Fruit fly (Drosophila melanogaster) whole organism, prepupa: Measurements from ENCODE around the gene CG12279.

Source experiments
- Blimp-1 ChIP-seq: fragments of 200-800 bp; sonication (Bioruptor generic); optimal IDR thresholded peaks from 3 replicates; lab custom pipeline; 2017; ENCODE audit warnings: missing biosample characterization, missing genetic modification characterization, mild to moderate bottlenecking, moderate library complexity, missing genetic modification reagents
- CG10631 ChIP-seq: fragments of 200-800 bp; sonication (Bioruptor generic); optimal IDR thresholded peaks from 2 replicates; lab custom pipeline; 2016; ENCODE audit warnings: missing biosample characterization, missing genetic modification characterization
- CG11294 ChIP-seq: fragments of 200-800 bp; sonication (Bioruptor generic); IDR thresholded peaks from 2 replicates; pipeline ENCODE4 v1.3.6; 2022; ENCODE audit warnings: missing biosample characterization, missing genetic modification characterization
- CG11762 ChIP-seq: fragments of 200-800 bp; sonication (Bioruptor generic); optimal IDR thresholded peaks from 3 replicates; lab custom pipeline; 2016; ENCODE audit warnings: missing biosample characterization, missing genetic modification characterization; ENCODE audit not compliant: insufficient read depth
- CG11902 ChIP-seq: fragments of 200-800 bp; sonication (Bioruptor generic); optimal IDR thresholded peaks from 3 replicates; lab custom pipeline; 2016; ENCODE audit warnings: missing biosample characterization, missing genetic modification characterization
- CG15336 ChIP-seq: fragments of 200-800 bp; sonication (Bioruptor generic); IDR thresholded peaks from 2 replicates; pipeline ENCODE4 v1.3.6; 2022; ENCODE audit warnings: missing biosample characterization, missing genetic modification characterization
- CG1621 ChIP-seq: fragments of 200-800 bp; sonication (Bioruptor generic); optimal IDR thresholded peaks from 3 replicates; lab custom pipeline; 2018; ENCODE audit warnings: missing biosample characterization, mild to moderate bottlenecking, missing genetic modification characterization
- CG16779 ChIP-seq: fragments of 200-800 bp; sonication (Bioruptor generic); optimal IDR thresholded peaks from 3 replicates; lab custom pipeline; 2017; ENCODE audit warnings: missing biosample characterization, mild to moderate bottlenecking, missing genetic modification characterization
- CG3032 ChIP-seq: fragments of 200-800 bp; optimal IDR thresholded peaks from 2 replicates; lab custom pipeline; 2019; ENCODE audit warnings: missing biosample characterization, mild to moderate bottlenecking, missing genetic modification characterization, moderate library complexity
- CG34406 ChIP-seq: fragments of 200-800 bp; sonication (Bioruptor generic); optimal IDR thresholded peaks from 3 replicates; lab custom pipeline; 2016; ENCODE audit warnings: missing biosample characterization, missing genetic modification characterization
- CG3919 ChIP-seq: fragments of 200-800 bp; sonication (Bioruptor generic); optimal IDR thresholded peaks from 3 replicates; lab custom pipeline; 2016; ENCODE audit warnings: missing biosample characterization, missing genetic modification characterization
- CG4318 ChIP-seq: fragments of 200-800 bp; sonication (Bioruptor generic); optimal IDR thresholded peaks from 3 replicates; lab custom pipeline; 2017; ENCODE audit warnings: missing biosample characterization, mild to moderate bottlenecking, missing genetic modification characterization
- CG6163 ChIP-seq: fragments of 200-800 bp; sonication (Bioruptor generic); IDR thresholded peaks from 3 replicates; pipeline ENCODE4 v1.3.6; 2022; ENCODE audit warnings: missing biosample characterization, missing genetic modification characterization
- CG6276 ChIP-seq: fragments of 200-800 bp; sonication (Bioruptor generic); optimal IDR thresholded peaks from 2 replicates; lab custom pipeline; 2017; ENCODE audit warnings: missing biosample characterization, mild to moderate bottlenecking, missing genetic modification characterization
- CG6808 ChIP-seq: fragments of 200-800 bp; sonication (Bioruptor generic); optimal IDR thresholded peaks from 3 replicates; lab custom pipeline; 2017; ENCODE audit warnings: missing biosample characterization, missing genetic modification characterization, mild to moderate bottlenecking, moderate library complexity, missing genetic modification reagents
- CG6854 ChIP-seq: fragments of 200-800 bp; sonication (Bioruptor generic); optimal IDR thresholded peaks from 2 replicates; lab custom pipeline; 2017; ENCODE audit warnings: missing biosample characterization, mild to moderate bottlenecking, missing genetic modification characterization
- CG7368 ChIP-seq: fragments of 200-800 bp; sonication (Bioruptor generic); optimal IDR thresholded peaks from 3 replicates; lab custom pipeline; 2016; ENCODE audit warnings: missing biosample characterization, missing genetic modification characterization
- CG8119 ChIP-seq: fragments of 200-800 bp; sonication (Bioruptor generic); IDR thresholded peaks from 3 replicates; pipeline ENCODE4 v1.3.6; 2022; ENCODE audit warnings: missing biosample characterization, missing genetic modification characterization
- CG8319 ChIP-seq: fragments of 200-800 bp; sonication (Bioruptor generic); optimal IDR thresholded peaks from 3 replicates; lab custom pipeline; 2016; ENCODE audit warnings: missing biosample characterization, missing genetic modification characterization
- CG8632 ChIP-seq: fragments of 200-800 bp; sonication (Bioruptor generic); optimal IDR thresholded peaks from 3 replicates; lab custom pipeline; 2016; ENCODE audit warnings: missing biosample characterization, missing genetic modification characterization
- Eip93F ChIP-seq: fragments of 200-800 bp; sonication (Bioruptor generic); optimal IDR thresholded peaks from 2 replicates; lab custom pipeline; 2016; ENCODE audit warnings: missing biosample characterization, mild to moderate bottlenecking, missing genetic modification characterization
- Ets21C ChIP-seq: fragments of 200-800 bp; sonication (Bioruptor generic); optimal IDR thresholded peaks from 3 replicates; lab custom pipeline; 2016; ENCODE audit warnings: missing biosample characterization, missing genetic modification characterization
- Ets96B ChIP-seq: fragments of 200-800 bp; optimal IDR thresholded peaks from 2 replicates; lab custom pipeline; 2019; ENCODE audit warnings: missing biosample characterization, mild to moderate bottlenecking, missing genetic modification characterization, moderate library complexity
- Hr38 ChIP-seq: sonication (Bioruptor generic); optimal IDR thresholded peaks from 2 replicates; lab custom pipeline; 2016; ENCODE audit warnings: missing biosample characterization, missing genetic modification characterization
- Hr39 ChIP-seq: fragments of 200-800 bp; sonication (Bioruptor generic); optimal IDR thresholded peaks from 2 replicates; lab custom pipeline; 2016; ENCODE audit warnings: missing biosample characterization, missing genetic modification characterization
- Hr4 ChIP-seq: fragments of 200-800 bp; sonication (Bioruptor generic); optimal IDR thresholded peaks from 3 replicates; lab custom pipeline; 2016; ENCODE audit warnings: missing biosample characterization, missing genetic modification characterization
- Lpt ChIP-seq: fragments of 200-800 bp; sonication (Bioruptor generic); optimal IDR thresholded peaks from 3 replicates; lab custom pipeline; 2016; ENCODE audit warnings: missing biosample characterization, missing genetic modification characterization
- Smox ChIP-seq: fragments of 200-800 bp; sonication (Bioruptor generic); optimal IDR thresholded peaks from 3 replicates; lab custom pipeline; 2016; ENCODE audit warnings: missing biosample characterization, missing genetic modification characterization
- Sox102F ChIP-seq: fragments of 200-800 bp; sonication (Bioruptor generic); optimal IDR thresholded peaks from 2 replicates; lab custom pipeline; 2016; ENCODE audit warnings: missing biosample characterization, mild to moderate bottlenecking, missing genetic modification characterization
- Sox14 ChIP-seq: fragments of 200-800 bp; sonication (Bioruptor generic); optimal IDR thresholded peaks from 3 replicates; lab custom pipeline; 2016; ENCODE audit warnings: missing biosample characterization, missing genetic modification characterization
- Sox15 ChIP-seq: fragments of 200-800 bp; sonication (Bioruptor generic); optimal IDR thresholded peaks from 3 replicates; lab custom pipeline; 2016; ENCODE audit warnings: missing biosample characterization, missing genetic modification characterization
- achi ChIP-seq: fragments of 200-800 bp; sonication (Bioruptor generic); optimal IDR thresholded peaks from 3 replicates; lab custom pipeline; 2016; ENCODE audit warnings: missing biosample characterization, missing genetic modification characterization
- cyc ChIP-seq: fragments of 200-800 bp; sonication (Bioruptor generic); optimal IDR thresholded peaks from 3 replicates; lab custom pipeline; 2016; ENCODE audit warnings: missing biosample characterization, missing genetic modification characterization
- dac ChIP-seq: fragments of 200-800 bp; sonication (Bioruptor generic); optimal IDR thresholded peaks from 2 replicates; lab custom pipeline; 2017; ENCODE audit warnings: missing biosample characterization, mild to moderate bottlenecking, missing genetic modification characterization
- dsx ChIP-seq: fragments of 200-800 bp; optimal IDR thresholded peaks from 3 replicates; lab custom pipeline; 2019; ENCODE audit warnings: missing biosample characterization, mild to moderate bottlenecking, missing genetic modification characterization, moderate library complexity; ENCODE audit not compliant: poor library complexity, severe bottlenecking
- esn ChIP-seq: fragments of 200-800 bp; sonication (Bioruptor generic); optimal IDR thresholded peaks from 2 replicates; lab custom pipeline; 2016; ENCODE audit warnings: missing biosample characterization, mild to moderate bottlenecking, missing genetic modification characterization, moderate library complexity
- fd59A ChIP-seq: fragments of 200-800 bp; sonication (Bioruptor generic); optimal IDR thresholded peaks from 2 replicates; lab custom pipeline; 2017; ENCODE audit warnings: missing biosample characterization, mild to moderate bottlenecking, missing genetic modification characterization, missing genetic modification reagents
- net ChIP-seq: fragments of 200-800 bp; sonication (Bioruptor generic); optimal IDR thresholded peaks from 3 replicates; lab custom pipeline; 2016; ENCODE audit warnings: missing biosample characterization, missing genetic modification characterization
- pdm3 ChIP-seq: fragments of 200-800 bp; sonication (Bioruptor generic); optimal IDR thresholded peaks from 3 replicates; lab custom pipeline; 2016; ENCODE audit warnings: missing biosample characterization, missing genetic modification characterization
- salr ChIP-seq, 2 experiments: fragments of 200-800 bp; sonication (Bioruptor generic); optimal IDR thresholded peaks; 3 replicates each; lab custom pipeline; 2016 to 2018; ENCODE audit warnings: missing biosample characterization in 2 of 2, missing genetic modification characterization in 2 of 2, mild to moderate bottlenecking in 1 of 2
- spab ChIP-seq: fragments of 200-800 bp; sonication (Bioruptor generic); optimal IDR thresholded peaks from 2 replicates; lab custom pipeline; 2017; ENCODE audit warnings: missing biosample characterization, mild to moderate bottlenecking, missing genetic modification characterization, missing genetic modification reagents
- ss ChIP-seq, 2 experiments: fragments of 200-800 bp; sonication (Bioruptor generic); optimal IDR thresholded peaks; 2 replicates in 1 of 2; 3 replicates in 1 of 2; lab custom pipeline; 2017 to 2018; ENCODE audit warnings: mild to moderate bottlenecking in 2 of 2, missing biosample characterization in 2 of 2, missing genetic modification characterization in 2 of 2, moderate library complexity in 1 of 2
- svp ChIP-seq: fragments of 200-800 bp; sonication (Bioruptor generic); peaks from one replicate; lab custom pipeline; 2016; ENCODE audit warnings: missing biosample characterization, missing genetic modification characterization
- topi ChIP-seq: fragments of 200-800 bp; sonication (Bioruptor generic); optimal IDR thresholded peaks from 3 replicates; lab custom pipeline; 2016; ENCODE audit warnings: missing biosample characterization, missing genetic modification characterization
- vri ChIP-seq: fragments of 200-800 bp; sonication (Bioruptor generic); optimal IDR thresholded peaks from 3 replicates; lab custom pipeline; 2016; ENCODE audit warnings: missing biosample characterization, mild to moderate bottlenecking, missing genetic modification characterization

Gene CG12279

dm6 chr3R:12716894-12717293 lies 12.0 kb downstream of the CG12279 start (continued):
- peak; percentile 77 for TF ChIP-seq CG6276 (GFP tag; lab: Kevin White, UChicago)
- no peak for TF ChIP-seq dac (GFP tag; lab: Kevin White, UChicago)
- no peak for TF ChIP-seq CG8632
- no peak for TF ChIP-seq fd59A (GFP tag; lab: Kevin White, UChicago)
- peak; percentile 57 for TF ChIP-seq CG15336 (GFP tag; lab: Robert Waterston, UW)
- no peak for TF ChIP-seq Lpt
- no peak for TF ChIP-seq CG11902 (GFP tag; lab: Kevin White, UChicago)
- no peak for TF ChIP-seq dsx (GFP tag; lab: Kevin White, UChicago)
- peak; percentile 34 for TF ChIP-seq spab (GFP tag; lab: Kevin White, UChicago)
- TF ChIP-seq Sox15 (GFP tag; lab: Kevin White, UChicago), result no peak
- no peak for TF ChIP-seq CG3919
- TF ChIP-seq svp (GFP tag; lab: Kevin White, UChicago), result peak; percentile 86
- no peak for TF ChIP-seq Eip93F (GFP tag; lab: Kevin White, UChicago)
- TF ChIP-seq cyc (GFP tag; lab: Kevin White, UChicago), result no peak
- TF ChIP-seq achi (GFP tag; lab: Kevin White, UChicago), result no peak
- no peak for TF ChIP-seq CG16779 (tag; lab: Kevin White, UChicago)
- no peak for TF ChIP-seq CG8319 (GFP tag; lab: Kevin White, UChicago)
- TF ChIP-seq CG6163 (GFP tag; lab: Robert Waterston, UW), result no peak
- no peak for TF ChIP-seq Smox (GFP tag; lab: Kevin White, UChicago)
- TF ChIP-seq CG11762, result peak; percentile 6
- TF ChIP-seq net (GFP tag; lab: Kevin White, UChicago), result peak; percentile 53
- no peak for TF ChIP-seq CG34406 (GFP tag; lab: Kevin White, UChicago)
- no peak for TF ChIP-seq CG7368 (GFP tag; lab: Kevin White, UChicago)
- no peak for TF ChIP-seq CG6854 (GFP tag; lab: Kevin White, UChicago)
- TF ChIP-seq CG8119 (GFP tag; lab: Robert Waterston, UW), result peak; percentile 46; the same call in 2 of the 3 replicates
- TF ChIP-seq Ets96B (tag; lab: Kevin White, UChicago), result no peak
- TF ChIP-seq CG10631 (GFP tag; lab: Kevin White, UChicago), result no peak
- no peak for TF ChIP-seq Ets21C
- no peak for TF ChIP-seq CG11294 (GFP tag; lab: Robert Waterston, UW)
- TF ChIP-seq salr (GFP tag; optimal IDR thresholded peaks at IDR 0.05; lab: Kevin White, UChicago), result no peak
- no peak for TF ChIP-seq topi (GFP tag; lab: Kevin White, UChicago)
- no peak for TF ChIP-seq CG4318
- no peak for TF ChIP-seq pdm3 (GFP tag; lab: Kevin White, UChicago)

dm6 chr3R:12717588-12718535 lies 13.0 kb downstream of the CG12279 start:
- TF ChIP-seq CG3919 (peak; percentile 26), Hr4 (GFP tag; lab: Kevin White, UChicago) (peak; percentile 67), CG6163 (GFP tag; lab: Robert Waterston, UW) (peak; percentile 68), Blimp-1 (GFP tag; lab: Kevin White, UChicago) (no peak), vri (GFP tag; lab: Kevin White, UChicago) (peak; percentile 62), CG3032 (no peak), Sox14 (GFP tag; lab: Kevin White, UChicago) (peak; percentile 6), cyc (GFP tag; lab: Kevin White, UChicago) (no peak), CG16779 (tag; lab: Kevin White, UChicago) (no peak), esn (GFP tag; lab: Kevin White, UChicago) (peak; percentile 50), CG11902 (GFP tag; lab: Kevin White, UChicago) (no peak), CG4318 (no peak), CG15336 (GFP tag; lab: Robert Waterston, UW) (peak; percentile 52; the same call in 1 of the 2 replicates), achi (GFP tag; lab: Kevin White, UChicago) (peak; percentile 21), ss (GFP tag; optimal IDR thresholded peaks at IDR 0.05; lab: Kevin White, UChicago) (peak in 1 of 2 experiments; percentile 26), spab (GFP tag; lab: Kevin White, UChicago) (no peak), Smox (GFP tag; lab: Kevin White, UChicago) (peak; percentile 38), Hr38 (GFP tag; lab: Kevin White, UChicago) (no peak), Sox102F (GFP tag; lab: Kevin White, UChicago) (no peak), CG6808 (GFP tag; lab: Kevin White, UChicago) (peak; percentile 10), dsx (GFP tag; lab: Kevin White, UChicago) (no peak), CG6854 (GFP tag; lab: Kevin White, UChicago) (no peak), Hr39 (peak; percentile 34), CG34406 (GFP tag; lab: Kevin White, UChicago) (no peak), CG11762 (no peak), CG1621 (tag; lab: Kevin White, UChicago) (no peak), CG6276 (GFP tag; lab: Kevin White, UChicago) (peak; percentile 16), Eip93F (GFP tag; lab: Kevin White, UChicago) (peak; percentile 36), Ets21C (no peak), svp (GFP tag; lab: Kevin White, UChicago) (peak; percentile 87)
